Worm (Caenorhabditis elegans) whole organism, L3 larva: Measurements from ENCODE around the gene W05E10.5.

Experiments
- R02D3.7 ChIP-seq: fragments of 150-350 bp; optimal IDR thresholded peaks from 2 replicates; lab custom pipeline; 2014; ENCODE audit warnings: missing biosample characterization, missing genetic modification characterization
- ceh-28 ChIP-seq: fragments of 150-350 bp; optimal IDR thresholded peaks from 2 replicates; lab custom pipeline; 2014; ENCODE audit warnings: missing biosample characterization, missing genetic modification reagents, missing genetic modification characterization
- ceh-9 ChIP-seq: sonication (generic microtip); optimal IDR thresholded peaks from 2 replicates; lab custom pipeline; 2018; ENCODE audit warnings: missing biosample characterization, missing genetic modification characterization
- egl-27 ChIP-seq: sonication (generic microtip); optimal IDR thresholded peaks from 4 replicates; lab custom pipeline; 2017; ENCODE audit warnings: missing biosample characterization, missing genetic modification reagents, missing genetic modification characterization
- egl-5 ChIP-seq: fragments of 150-350 bp; optimal IDR thresholded peaks from 2 replicates; lab custom pipeline; 2017; ENCODE audit warnings: missing biosample characterization, missing genetic modification reagents, missing genetic modification characterization, inconsistent platforms
- elt-2 ChIP-seq: sonication (generic microtip); optimal IDR thresholded peaks from 2 replicates; lab custom pipeline; 2016; ENCODE audit warnings: missing genetic modification reagents, mild to moderate bottlenecking, missing genetic modification characterization, missing compliant biosample characterization
- fkh-10 ChIP-seq: sonication (generic microtip); optimal IDR thresholded peaks from 2 replicates; lab custom pipeline; 2017; ENCODE audit warnings: missing biosample characterization, missing genetic modification reagents, missing genetic modification characterization
- fkh-2 ChIP-seq: fragments of 150-350 bp; optimal IDR thresholded peaks from 2 replicates; lab custom pipeline; 2014; ENCODE audit warnings: missing biosample characterization, missing genetic modification reagents, missing genetic modification characterization
- fos-1 ChIP-seq: fragments of 150-350 bp; optimal IDR thresholded peaks from 2 replicates; lab custom pipeline; 2014; ENCODE audit warnings: missing biosample characterization, missing genetic modification characterization
- hmg-11 ChIP-seq: sonication (generic microtip); optimal IDR thresholded peaks from 2 replicates; lab custom pipeline; 2016; ENCODE audit warnings: missing genetic modification characterization, missing compliant biosample characterization
- jun-1 ChIP-seq: fragments of 150-350 bp; optimal IDR thresholded peaks from 2 replicates; lab custom pipeline; 2014; ENCODE audit warnings: missing biosample characterization, missing genetic modification reagents, missing genetic modification characterization
- lsy-12 ChIP-seq: sonication (generic microtip); optimal IDR thresholded peaks from 2 replicates; lab custom pipeline; 2016; ENCODE audit warnings: mild to moderate bottlenecking, missing genetic modification characterization, missing compliant biosample characterization
- mdl-1 ChIP-seq: fragments of 150-350 bp; optimal IDR thresholded peaks from 2 replicates; lab custom pipeline; 2014; ENCODE audit warnings: missing biosample characterization, missing genetic modification characterization
- nfya-1 ChIP-seq: sonication (generic microtip); optimal IDR thresholded peaks from 2 replicates; lab custom pipeline; 2017; ENCODE audit warnings: missing genetic modification characterization, mild to moderate bottlenecking, missing compliant biosample characterization, antibody characterized with exemption, moderate library complexity; ENCODE audit not compliant: insufficient read depth
- nhr-12 ChIP-seq: fragments of 150-350 bp; optimal IDR thresholded peaks from 2 replicates; lab custom pipeline; 2014; ENCODE audit warnings: missing biosample characterization, missing genetic modification characterization
- nhr-25 ChIP-seq: sonication (generic microtip); optimal IDR thresholded peaks from 2 replicates; lab custom pipeline; 2017; ENCODE audit warnings: missing biosample characterization, missing genetic modification characterization
- nhr-28 ChIP-seq: fragments of 150-350 bp; optimal IDR thresholded peaks from 2 replicates; lab custom pipeline; 2014; ENCODE audit warnings: missing biosample characterization, missing genetic modification characterization
- nhr-43 ChIP-seq: sonication (generic microtip); optimal IDR thresholded peaks from 2 replicates; lab custom pipeline; 2016; ENCODE audit warnings: mild to moderate bottlenecking, missing genetic modification characterization, missing compliant biosample characterization; ENCODE audit not compliant: poor library complexity, severe bottlenecking
- nhr-67 ChIP-seq: fragments of 150-350 bp; optimal IDR thresholded peaks from 2 replicates; lab custom pipeline; 2014; ENCODE audit warnings: missing biosample characterization, missing genetic modification characterization
- nhr-77 ChIP-seq: fragments of 150-350 bp; optimal IDR thresholded peaks from 2 replicates; lab custom pipeline; 2014; ENCODE audit warnings: missing biosample characterization, missing genetic modification characterization
- pha-4 ChIP-seq: fragments of 150-350 bp; optimal IDR thresholded peaks from 2 replicates; lab custom pipeline; 2014; ENCODE audit warnings: missing biosample characterization, missing genetic modification reagents, missing genetic modification characterization
- pqm-1 ChIP-seq: fragments of 150-350 bp; optimal IDR thresholded peaks from 2 replicates; lab custom pipeline; 2017; ENCODE audit warnings: missing biosample characterization, missing genetic modification characterization, inconsistent platforms
- sea-2 ChIP-seq: fragments of 150-350 bp; sonication (generic microtip); optimal IDR thresholded peaks from 4 replicates; lab custom pipeline; 2014; ENCODE audit warnings: missing biosample characterization, missing genetic modification reagents, missing genetic modification characterization
- skn-1 ChIP-seq: fragments of 150-350 bp; optimal IDR thresholded peaks from 2 replicates; lab custom pipeline; 2014; ENCODE audit warnings: missing biosample characterization, missing genetic modification characterization
- snpc-4 ChIP-seq: fragments of 150-350 bp; optimal IDR thresholded peaks from 2 replicates; lab custom pipeline; 2014; ENCODE audit warnings: missing biosample characterization, missing genetic modification characterization
- unc-62 ChIP-seq: fragments of 150-350 bp; sonication (generic microtip); optimal IDR thresholded peaks from 4 replicates; lab custom pipeline; 2014; ENCODE audit warnings: missing biosample characterization, missing genetic modification reagents, missing genetic modification characterization
- zag-1 ChIP-seq: fragments of 150-350 bp; optimal IDR thresholded peaks from 2 replicates; lab custom pipeline; 2014; ENCODE audit warnings: missing biosample characterization, missing genetic modification characterization

Gene W05E10.5

DNA sequence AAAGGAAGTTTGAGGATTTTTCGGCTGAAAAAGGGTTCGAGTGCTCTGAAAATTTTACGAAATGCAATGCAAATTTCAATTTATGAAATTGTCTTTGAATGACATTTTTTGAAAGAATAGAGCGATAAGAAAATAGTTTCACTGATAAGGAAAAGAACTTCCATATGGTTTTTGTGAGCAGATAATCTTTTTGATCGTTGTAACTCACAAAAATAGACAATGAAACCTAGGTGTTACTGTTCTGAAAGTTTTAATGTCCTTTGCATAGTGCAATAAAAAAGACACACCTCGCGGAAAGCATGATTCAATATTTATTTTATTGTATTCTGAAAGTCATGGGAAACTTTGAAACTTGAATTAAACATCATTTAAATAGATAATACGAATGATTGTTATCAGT, 21.4 kb upstream of the W05E10.5 start:
- TF ChIP-seq elt-2 (tag; lab: Kevin White, UChicago) = peak; percentile 78
- no peak for TF ChIP-seq nhr-28
- TF ChIP-seq pqm-1 = peak; percentile 71

DNA sequence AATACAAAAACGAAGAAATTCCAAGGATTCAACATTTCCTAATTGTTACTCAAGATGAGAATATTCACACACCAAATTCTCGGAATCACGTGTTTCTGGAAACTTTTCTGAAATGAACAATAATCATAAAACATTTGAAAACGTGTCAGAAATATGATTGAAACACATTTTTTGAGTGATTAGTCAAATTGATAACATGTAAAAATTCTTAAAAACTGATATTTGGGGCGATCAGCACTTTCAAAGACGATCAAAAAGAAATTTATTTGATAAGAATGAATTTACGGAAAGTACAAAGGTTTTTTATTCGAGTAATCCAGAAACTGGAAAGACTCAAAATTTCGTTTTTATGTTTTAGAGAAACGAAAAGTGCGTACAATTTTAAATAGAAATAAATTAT, 20.3 kb upstream of the W05E10.5 start, which contains the start of gene tre-3:
Gene tre-3, minus strand, starts transcription at position 107 of the 400 bp plus-strand sequence.
- no peak for TF ChIP-seq snpc-4 (tag; lab: Kevin White, UChicago)
- TF ChIP-seq elt-2 (tag; lab: Kevin White, UChicago) = peak; percentile 59
- peak; percentile 53 for TF ChIP-seq pqm-1
- TF ChIP-seq, all 47 proteins: peak for 2

DNA sequence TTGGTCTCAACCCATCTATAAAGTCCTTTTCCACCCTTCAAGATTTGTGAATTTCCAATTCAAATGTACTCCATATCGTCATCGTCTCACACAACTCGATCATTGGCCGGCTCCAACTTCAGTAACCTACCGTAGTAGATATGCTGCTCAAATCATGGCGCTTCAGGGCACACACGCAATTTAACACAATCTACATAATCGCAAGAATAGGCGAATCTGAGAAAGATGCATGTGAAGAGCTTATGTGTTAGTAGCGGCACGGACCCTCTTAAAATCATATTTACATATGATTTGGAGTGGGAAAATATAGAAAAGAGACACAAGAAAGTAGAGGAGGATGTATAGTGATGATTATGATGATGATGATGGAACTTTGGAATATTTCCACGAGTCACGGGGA, 16.3 kb upstream of the W05E10.5 start:
- TF ChIP-seq pha-4 (tag; lab: Kevin White, UChicago) (no peak), nhr-28 (no peak), fkh-2 (tag; lab: Kevin White, UChicago) (no peak), egl-5 (no peak), nhr-25 (no peak), unc-62 (GFP tag; lab: Kevin White, UChicago) (no peak), hmg-11 (no peak), ceh-28 (tag; lab: Kevin White, UChicago) (no peak)

DNA sequence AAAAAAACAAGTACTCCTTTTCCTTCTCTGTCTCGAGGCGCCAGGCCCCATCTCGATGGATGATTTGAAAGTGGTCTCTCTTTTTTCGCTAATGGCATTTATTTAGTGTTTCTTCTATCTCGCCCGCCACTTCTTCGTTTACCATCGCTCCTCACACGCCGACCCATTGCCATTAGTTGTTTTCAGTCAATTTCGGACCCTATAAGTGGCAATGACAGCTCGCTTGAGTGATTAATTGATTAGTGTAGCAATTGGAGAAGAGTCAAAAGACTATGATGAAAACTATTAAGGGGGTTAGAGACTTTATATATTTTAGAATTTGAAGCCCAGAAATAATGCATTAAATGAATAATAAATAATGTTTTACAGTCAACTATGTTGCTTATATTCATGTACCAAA, 10.9 kb upstream of the W05E10.5 start:
- TF ChIP-seq pha-4 (tag; lab: Kevin White, UChicago) = no peak
- TF ChIP-seq fkh-2 (tag; lab: Kevin White, UChicago) = no peak
- no peak for TF ChIP-seq nhr-12
- TF ChIP-seq lsy-12 (tag; lab: Kevin White, UChicago) = no peak
- no peak for TF ChIP-seq hmg-11
- TF ChIP-seq ceh-28 (tag; lab: Kevin White, UChicago) = no peak
- no peak for TF ChIP-seq ceh-9 (tag; lab: Kevin White, UChicago)
- no peak for TF ChIP-seq egl-5
- no peak for TF ChIP-seq jun-1 (tag; lab: Kevin White, UChicago)
- no peak for TF ChIP-seq nhr-67

DNA sequence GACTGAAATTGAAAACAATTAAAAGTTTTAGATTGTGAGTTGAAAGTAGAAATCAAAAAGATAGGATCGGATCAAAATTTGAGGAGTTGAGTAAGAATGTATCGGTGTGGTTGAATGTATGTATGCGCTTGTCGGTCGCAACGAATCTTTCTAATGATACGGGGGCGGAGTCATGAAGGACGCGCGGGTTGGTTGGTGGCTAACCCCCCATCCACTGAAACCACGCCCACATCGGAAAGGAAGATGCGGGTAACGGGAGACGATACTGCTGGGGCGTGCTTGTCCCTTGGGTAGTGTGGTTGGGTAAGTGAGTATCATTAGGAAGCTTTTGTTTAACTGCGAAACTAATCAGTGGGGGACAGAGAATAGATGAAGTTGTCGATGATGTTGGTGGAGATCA, 9.9 kb upstream of the W05E10.5 start, which contains the start of gene ceh-32:
Gene ceh-32, minus strand, starts transcription at position 2 of the 400 bp plus-strand sequence.
- TF ChIP-seq fkh-10 (GFP tag; lab: Kevin White, UChicago) (no peak), nfya-1 (tag; lab: Kevin White, UChicago) (peak; percentile 81)

DNA sequence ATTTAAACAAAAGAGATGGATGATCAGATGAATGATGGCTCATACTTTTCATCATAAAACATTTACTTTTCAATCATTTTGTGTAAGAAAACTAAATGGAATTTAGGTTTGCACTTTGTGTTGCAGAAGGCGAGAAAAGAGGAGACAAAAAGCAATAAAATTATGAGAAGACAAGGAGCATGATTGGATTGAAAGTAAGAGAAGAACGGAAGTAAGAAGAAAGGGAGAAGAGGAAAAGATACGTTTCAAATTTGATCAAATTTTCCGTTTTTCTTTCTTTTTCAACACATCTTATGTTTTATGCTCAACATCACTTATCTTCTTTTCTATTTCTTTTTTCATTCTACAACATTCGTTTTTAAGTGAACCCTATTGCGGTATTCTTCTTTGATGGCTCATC, 9.2 kb upstream of the W05E10.5 start:
- TF ChIP-seq fkh-10 (GFP tag; lab: Kevin White, UChicago) = peak; percentile 86
- no peak for TF ChIP-seq egl-27 (tag; lab: Kevin White, UChicago)

DNA sequence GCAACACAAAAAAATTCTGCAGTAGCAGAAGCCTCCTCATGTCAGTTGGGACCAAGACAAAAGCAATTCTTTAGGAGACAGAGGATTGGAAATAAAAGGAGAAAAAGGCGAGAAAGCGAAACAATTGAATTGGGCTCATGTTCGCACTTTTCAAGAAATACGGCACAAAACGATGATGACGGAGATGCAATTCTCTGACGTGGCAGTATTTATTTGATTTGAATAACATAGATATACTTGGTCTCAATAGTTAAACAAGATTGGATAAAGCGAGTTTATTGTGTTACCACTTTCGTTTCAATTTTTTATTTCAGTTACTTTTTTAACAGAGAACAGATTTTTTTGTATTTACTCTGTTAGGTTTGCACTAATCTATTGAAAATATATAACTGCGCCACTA, 2.0 kb upstream of the W05E10.5 start:
- TF ChIP-seq fkh-10 (GFP tag; lab: Kevin White, UChicago) = peak; percentile 84
- no peak for TF ChIP-seq elt-2 (tag; lab: Kevin White, UChicago)
- TF ChIP-seq, all 47 proteins: peak for 1

DNA sequence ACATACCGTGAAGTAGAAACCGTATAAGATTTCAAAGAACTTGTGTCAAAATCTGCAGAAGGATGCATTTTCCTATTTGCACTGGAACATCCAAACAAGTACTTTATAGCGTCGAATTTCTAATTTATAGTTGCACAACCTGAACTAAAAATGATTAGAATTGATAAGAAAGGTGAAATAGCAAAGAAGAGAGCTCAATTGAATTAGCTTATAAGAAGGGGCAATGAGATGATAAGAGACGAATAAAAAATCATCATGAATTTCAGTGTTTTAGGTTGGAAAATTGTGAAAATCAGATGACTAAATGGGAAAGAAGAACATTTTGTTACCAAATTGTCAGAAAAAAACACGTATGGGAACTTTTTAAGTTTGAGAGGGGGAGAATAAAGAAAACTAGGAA, 3.9 kb downstream of the W05E10.5 start, which contains the start of gene W05E10.1:
Gene W05E10.1, minus strand, starts transcription at position 139 of the 400 bp plus-strand sequence.
- TF ChIP-seq zag-1 (tag; lab: Kevin White, UChicago) (no peak), pqm-1 (peak; percentile 52), elt-2 (tag; lab: Kevin White, UChicago) (peak; percentile 69)

DNA sequence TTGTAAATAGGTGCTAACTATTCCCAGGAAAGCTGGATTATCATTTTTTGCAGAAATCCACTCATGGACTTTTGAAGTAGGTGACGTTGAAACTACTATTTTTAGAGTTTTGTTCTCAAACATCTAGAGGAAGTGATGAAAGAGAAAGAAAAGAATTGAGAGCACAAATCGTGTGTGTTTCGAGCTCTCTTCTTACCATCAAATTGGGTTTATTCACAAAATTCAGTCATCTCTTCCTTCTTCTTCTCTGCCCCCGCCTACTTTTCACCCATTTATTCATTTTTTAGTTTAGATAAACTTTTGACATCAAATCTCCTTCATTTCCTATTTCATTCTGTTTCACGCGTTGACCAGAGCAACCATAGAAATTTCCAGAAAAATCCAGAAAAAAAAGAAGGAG, 8.6 kb downstream of the W05E10.5 start, which contains the start of gene W05E10.2:
Gene W05E10.2, plus strand, starts transcription at position 301 of the 400 bp plus-strand sequence.
- TF ChIP-seq nhr-28 (no peak), nhr-43 (tag; lab: Kevin White, UChicago) (no peak), elt-2 (tag; lab: Kevin White, UChicago) (no peak), R02D3.7 (tag; lab: Kevin White, UChicago) (no peak), fos-1 (tag; lab: Kevin White, UChicago) (no peak), pha-4 (tag; lab: Kevin White, UChicago) (no peak), fkh-2 (tag; lab: Kevin White, UChicago) (no peak), mdl-1 (no peak), skn-1 (no peak), nhr-77 (tag; lab: Kevin White, UChicago) (no peak), sea-2 (GFP tag; lab: Kevin White, UChicago) (no peak), ceh-9 (tag; lab: Kevin White, UChicago) (no peak)
